Worm (Caenorhabditis elegans): Measurements from ENCODE around the gene nhr-37.

DNA sequence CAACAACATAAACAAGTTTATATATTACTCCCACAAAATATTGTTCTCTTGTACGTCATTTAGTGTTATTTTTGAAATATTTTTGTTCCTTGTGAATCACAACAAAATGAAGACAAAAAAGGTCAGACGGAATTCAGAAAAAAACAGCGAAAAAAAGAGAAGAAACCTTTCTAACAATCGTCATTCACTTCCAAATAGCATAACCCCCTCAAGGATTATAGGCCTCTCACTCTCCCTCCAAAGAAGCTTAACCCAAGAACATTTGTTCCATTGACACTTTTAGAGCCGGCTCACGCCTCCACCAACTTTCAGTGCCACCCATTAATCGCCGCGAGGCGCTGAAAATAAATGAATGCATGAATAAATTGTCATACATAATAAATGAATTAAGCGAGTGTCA is 37.5 kb downstream of the nhr-37 start:
- no peak for TF ChIP-seq hlh-30 (tag; optimal IDR thresholded peaks at IDR 0.05; ENCODE audit: insufficient read depth)
- TF ChIP-seq hif-1 (tag; optimal IDR thresholded peaks at IDR 0.05), result no peak
- no peak for TF ChIP-seq lsy-2 (tag; optimal IDR thresholded peaks at IDR 0.05)
- no peak for TF ChIP-seq dmd-9 (GFP tag; IDR thresholded peaks at IDR 0.05)
- no peak for TF ChIP-seq ceh-44 (GFP tag; IDR thresholded peaks at IDR 0.05)
- no peak for TF ChIP-seq nhr-237 (tag; optimal IDR thresholded peaks at IDR 0.05)
- no peak for TF ChIP-seq mdl-1 (tag; optimal IDR thresholded peaks at IDR 0.05)
- TF ChIP-seq pha-4 (GFP tag; IDR thresholded peaks at IDR 0.05), result no peak
- TF ChIP-seq pha-4 (tag; optimal IDR thresholded peaks at IDR 0.05), result no peak
- no peak for TF ChIP-seq mdt-29 (GFP tag; IDR thresholded peaks at IDR 0.05)
- no peak for TF ChIP-seq R02D3.7 (tag; optimal IDR thresholded peaks at IDR 0.05)
- TF ChIP-seq ZK546.5 (tag; optimal IDR thresholded peaks at IDR 0.05), result no peak
- no peak for TF ChIP-seq nhr-77 (tag; optimal IDR thresholded peaks at IDR 0.05)
- no peak for TF ChIP-seq saeg-2 (GFP tag; IDR thresholded peaks at IDR 0.05)
- no peak for TF ChIP-seq fkh-10 (GFP tag; optimal IDR thresholded peaks at IDR 0.05)

All from whole organism, L4 larva.